Fruit fly (Drosophila melanogaster): Measurements from ENCODE around the gene MKP-4.

MKP-4 gene

DNA sequence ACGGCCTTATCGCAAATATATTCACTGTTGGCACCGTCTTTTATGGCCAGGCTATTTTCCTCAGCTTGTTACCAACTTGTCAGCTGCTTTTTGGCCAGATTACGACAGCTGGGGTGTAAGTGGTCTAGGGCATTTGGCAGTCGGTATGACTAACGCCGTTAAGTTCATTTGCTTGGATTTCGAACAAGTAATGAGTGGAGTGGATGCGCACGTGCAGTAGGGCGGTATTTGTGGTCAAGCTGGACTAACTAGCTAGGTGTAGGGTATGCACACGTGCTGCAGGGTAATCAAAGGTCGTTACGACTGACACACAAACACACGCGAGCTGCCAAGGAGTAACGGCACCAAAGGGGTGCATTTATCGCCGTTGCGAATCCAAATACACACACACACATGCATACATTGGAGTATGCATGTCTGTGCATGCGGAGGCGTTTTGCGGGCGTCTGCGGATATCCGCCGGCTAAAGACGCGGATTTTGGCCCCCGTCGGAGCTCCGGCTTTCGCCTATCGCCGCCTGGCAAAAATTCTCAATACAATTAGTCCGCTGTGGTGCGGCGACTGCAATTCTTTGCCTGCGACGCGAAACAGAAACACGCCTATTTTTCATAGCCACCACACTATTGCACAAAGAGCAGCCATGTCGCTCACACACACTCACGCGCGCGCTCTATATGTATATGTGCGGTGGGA, 44.8 kb upstream of the MKP-4 start (continued):
- TF ChIP-seq vfl (GFP tag; optimal IDR thresholded peaks at IDR 0.05) = no peak
- no peak for TF ChIP-seq chm (GFP tag; IDR thresholded peaks at IDR 0.05)
- TF ChIP-seq B-H2 (GFP tag; optimal IDR thresholded peaks at IDR 0.05) = no peak
- no peak for TF ChIP-seq ATbp (GFP tag; optimal IDR thresholded peaks at IDR 0.05)
- no peak for TF ChIP-seq CG12219 (GFP tag; optimal IDR thresholded peaks at IDR 0.05)
- TF ChIP-seq Ets65A (GFP tag) = no peak
- TF ChIP-seq nerfin-2 (GFP tag; IDR thresholded peaks at IDR 0.05; ENCODE audit: partially characterized antibody) = no peak
- TF ChIP-seq CG17612 (GFP tag; IDR thresholded peaks at IDR 0.05) = no peak
- no peak for TF ChIP-seq Trl (optimal IDR thresholded peaks at IDR 0.05)
- no peak for TF ChIP-seq Trl (GFP tag; optimal IDR thresholded peaks at IDR 0.05)
- TF ChIP-seq Dp (GFP tag; optimal IDR thresholded peaks at IDR 0.05) = no peak
- TF ChIP-seq CG3838 (GFP tag; optimal IDR thresholded peaks at IDR 0.05) = no peak
- no peak for TF ChIP-seq CG14667 (GFP tag; IDR thresholded peaks at IDR 0.05)
- no peak for TF ChIP-seq vnd (GFP tag; IDR thresholded peaks at IDR 0.05; ENCODE audit: partially characterized antibody)
- TF ChIP-seq CG10321 (GFP tag; IDR thresholded peaks at IDR 0.05) = no peak
- no peak for TF ChIP-seq ems (GFP tag; optimal IDR thresholded peaks at IDR 0.05)
- TF ChIP-seq Sox102F (GFP tag; optimal IDR thresholded peaks at IDR 0.05) = no peak
- no peak for TF ChIP-seq cwo (GFP tag; optimal IDR thresholded peaks at IDR 0.05)
- no peak for TF ChIP-seq ash1 (GFP tag; optimal IDR thresholded peaks at IDR 0.05)
- no peak for TF ChIP-seq HmgZ (tag; optimal IDR thresholded peaks at IDR 0.05)
- no peak for TF ChIP-seq CG16779 (GFP tag; IDR thresholded peaks at IDR 0.05)
- TF ChIP-seq so (GFP tag; IDR thresholded peaks at IDR 0.05) = 0 out of 3 replicates have a peak, but pooled peaks have one; percentile 9
- TF ChIP-seq twi (tag; optimal IDR thresholded peaks at IDR 0.05) = no peak
- TF ChIP-seq MBD-R2 (GFP tag; IDR thresholded peaks at IDR 0.05) = peak; percentile 23; the same call in 1 of the 2 replicates
- TF ChIP-seq sug (tag; optimal IDR thresholded peaks at IDR 0.05) = no peak
- TF ChIP-seq otp (GFP tag; IDR thresholded peaks at IDR 0.05) = no peak
- no peak for TF ChIP-seq fd102C (GFP tag; optimal IDR thresholded peaks at IDR 0.05)
- TF ChIP-seq gfzf (GFP tag; optimal IDR thresholded peaks at IDR 0.05) = no peak
- TF ChIP-seq dm (GFP tag; optimal IDR thresholded peaks at IDR 0.05) = no peak
- no peak for TF ChIP-seq Spps (tag; optimal IDR thresholded peaks at IDR 0.05)
- no peak for TF ChIP-seq gce (GFP tag; IDR thresholded peaks at IDR 0.05)
- no peak for TF ChIP-seq CG42726 (GFP tag; IDR thresholded peaks at IDR 0.05; ENCODE audit: partially characterized antibody)
- TF ChIP-seq crp (GFP tag; optimal IDR thresholded peaks at IDR 0.05) = no peak
- peak; percentile 42 for TF ChIP-seq Med (GFP tag)
- no peak for TF ChIP-seq zen (tag; optimal IDR thresholded peaks at IDR 0.05)
- TF ChIP-seq CG6654 (GFP tag; optimal IDR thresholded peaks at IDR 0.05) = no peak
- TF ChIP-seq fru (optimal IDR thresholded peaks at IDR 0.05) = no peak
- no peak for TF ChIP-seq bbx (GFP tag; IDR thresholded peaks at IDR 0.05; ENCODE audit: partially characterized antibody)
- TF ChIP-seq Camta (GFP tag; optimal IDR thresholded peaks at IDR 0.05) = no peak
- no peak for TF ChIP-seq CG6765 (GFP tag; optimal IDR thresholded peaks at IDR 0.05)
- no peak for TF ChIP-seq ac (GFP tag; optimal IDR thresholded peaks at IDR 0.05)
- no peak for TF ChIP-seq klu (GFP tag; IDR thresholded peaks at IDR 0.05)
- peak; percentile 76 for TF ChIP-seq cg (GFP tag; optimal IDR thresholded peaks at IDR 0.05)
- no peak for TF ChIP-seq Rx (GFP tag; IDR thresholded peaks at IDR 0.05)
- TF ChIP-seq wor (GFP tag; IDR thresholded peaks at IDR 0.05) = no peak
- TF ChIP-seq Lim3 (GFP tag; IDR thresholded peaks at IDR 0.05) = no peak
- TF ChIP-seq CG7987 (GFP tag; optimal IDR thresholded peaks at IDR 0.05) = no peak
- TF ChIP-seq knrl (GFP tag; IDR thresholded peaks at IDR 0.05; ENCODE audit: partially characterized antibody) = no peak
- TF ChIP-seq CG4730 (GFP tag; IDR thresholded peaks at IDR 0.05) = no peak
- TF ChIP-seq p53 (GFP tag; optimal IDR thresholded peaks at IDR 0.05) = peak; percentile 90
- no peak for TF ChIP-seq croc (GFP tag; conservative IDR thresholded peaks at IDR 0.05)

Data from whole organism, embryonic.